Worm (Caenorhabditis elegans) whole organism, young adult: Measurements from ENCODE around the gene ets-7.

ENCODE experiments used
- C17E4.6 ChIP-seq: fragments of 200-800 bp; sonication (Bioruptor generic); IDR thresholded peaks from 2 replicates; pipeline ENCODE4 v1.3.6; 2022; ENCODE audit warnings: missing genetic modification reagents, missing genetic modification characterization, missing compliant biosample characterization
- D2030.7 ChIP-seq: fragments of 200-800 bp; sonication (Bioruptor generic); IDR thresholded peaks from 2 replicates; pipeline ENCODE4 v1.3.6; 2022; ENCODE audit warnings: missing genetic modification reagents, missing genetic modification characterization, missing compliant biosample characterization
- F10E7.11 ChIP-seq: sonication (generic microtip); optimal IDR thresholded peaks from 2 replicates; lab custom pipeline; 2017; ENCODE audit warnings: mild to moderate bottlenecking, missing genetic modification characterization, moderate library complexity, missing compliant biosample characterization
- F33H1.4 ChIP-seq: fragments of 200-800 bp; sonication (Bioruptor generic); IDR thresholded peaks from 2 replicates; pipeline ENCODE4 v1.3.6; 2022; ENCODE audit warnings: missing genetic modification reagents, missing genetic modification characterization, missing compliant biosample characterization
- F37B4.10 ChIP-seq: fragments of 200-800 bp; sonication (Bioruptor generic); IDR thresholded peaks from 2 replicates; pipeline ENCODE4 v1.3.6; 2022; ENCODE audit warnings: missing genetic modification characterization, missing compliant biosample characterization
- F57C9.4 ChIP-seq: sonication (generic microtip); optimal IDR thresholded peaks from 2 replicates; lab custom pipeline; 2017; ENCODE audit warnings: mild to moderate bottlenecking, missing genetic modification characterization, missing compliant biosample characterization
- Y53F4B.3 ChIP-seq: fragments of 200-800 bp; sonication (Bioruptor generic); IDR thresholded peaks from 2 replicates; pipeline ENCODE4 v1.3.6; 2022; ENCODE audit warnings: missing genetic modification reagents, missing genetic modification characterization, missing compliant biosample characterization
- Y67H2A.10 ChIP-seq: fragments of 200-800 bp; sonication (Bioruptor generic); conservative IDR thresholded peaks from 2 replicates; pipeline ENCODE4 v1.3.6; 2022; ENCODE audit warnings: missing genetic modification reagents, missing genetic modification characterization, missing compliant biosample characterization
- ZK185.1 ChIP-seq: sonication (generic microtip); optimal IDR thresholded peaks from 2 replicates; lab custom pipeline; 2016; ENCODE audit warnings: mild to moderate bottlenecking, missing genetic modification characterization, missing compliant biosample characterization; ENCODE audit not compliant: poor library complexity, severe bottlenecking
- aptf-3 ChIP-seq: fragments of 200-800 bp; sonication (Bioruptor generic); IDR thresholded peaks from 2 replicates; pipeline ENCODE4 v1.3.6; 2022; ENCODE audit warnings: missing genetic modification characterization, missing compliant biosample characterization
- atf-7 ChIP-seq: sonication (generic microtip); optimal IDR thresholded peaks from 2 replicates; lab custom pipeline; 2017; ENCODE audit warnings: mild to moderate bottlenecking, missing genetic modification characterization, missing compliant biosample characterization
- attf-3 ChIP-seq: fragments of 200-800 bp; sonication (Bioruptor generic); conservative IDR thresholded peaks from 2 replicates; pipeline ENCODE4 v1.3.6; 2022; ENCODE audit warnings: missing genetic modification reagents, missing genetic modification characterization, missing compliant biosample characterization
- attf-5 ChIP-seq: fragments of 200-800 bp; sonication (Bioruptor generic); optimal IDR thresholded peaks from 2 replicates; lab custom pipeline; 2018; ENCODE audit warnings: mild to moderate bottlenecking, missing genetic modification characterization, missing compliant biosample characterization
- bed-1 ChIP-seq: fragments of 200-800 bp; sonication (Bioruptor generic); IDR thresholded peaks from 2 replicates; pipeline ENCODE4 v1.3.6; 2022; ENCODE audit warnings: missing genetic modification reagents, missing genetic modification characterization, missing compliant biosample characterization
- bed-2 ChIP-seq: fragments of 200-800 bp; sonication (Bioruptor generic); IDR thresholded peaks from 2 replicates; pipeline ENCODE4 v1.3.6; 2022; ENCODE audit warnings: missing genetic modification reagents, missing genetic modification characterization, missing compliant biosample characterization
- cebp-1 ChIP-seq, 2 experiments: fragments of 200-800 bp in 1 of 2; sonication (Bioruptor generic) in 1 of 2; sonication (generic microtip) in 1 of 2; IDR thresholded peaks in 1 of 2; optimal IDR thresholded peaks in 1 of 2; 2 replicates each; pipeline versions ENCODE4 v1.3.6 to Lab custom; 2017 to 2022; ENCODE audit warnings: missing compliant biosample characterization in 2 of 2, missing genetic modification characterization in 2 of 2, mild to moderate bottlenecking in 1 of 2, missing genetic modification reagents in 1 of 2, moderate library complexity in 1 of 2
- cebp-2 ChIP-seq: fragments of 200-800 bp; sonication (Bioruptor generic); IDR thresholded peaks from 2 replicates; pipeline ENCODE4 v1.3.6; 2022; ENCODE audit warnings: missing genetic modification characterization, missing compliant biosample characterization
- ceh-91 ChIP-seq: fragments of 200-800 bp; sonication (Bioruptor generic); IDR thresholded peaks from 2 replicates; pipeline ENCODE4 v1.3.6; 2022; ENCODE audit warnings: missing genetic modification reagents, missing genetic modification characterization, missing compliant biosample characterization
- die-1 ChIP-seq: sonication (generic microtip); optimal IDR thresholded peaks from 2 replicates; lab custom pipeline; 2016; ENCODE audit warnings: missing genotype, mild to moderate bottlenecking, missing genetic modification characterization, missing compliant biosample characterization
- dox-1 ChIP-seq: fragments of 200-800 bp; sonication (Bioruptor generic); IDR thresholded peaks from 2 replicates; pipeline ENCODE4 v1.3.6; 2022; ENCODE audit warnings: missing genetic modification reagents, missing genetic modification characterization, missing compliant biosample characterization
- dpff-1 ChIP-seq: sonication (generic microtip); optimal IDR thresholded peaks from 2 replicates; lab custom pipeline; 2017; ENCODE audit warnings: mild to moderate bottlenecking, missing genetic modification characterization, missing compliant biosample characterization
- dpl-1 ChIP-seq: fragments of 150-350 bp; optimal IDR thresholded peaks from 2 replicates; lab custom pipeline; 2014; ENCODE audit warnings: missing biosample characterization, missing genetic modification reagents, missing genetic modification characterization
- hlh-12 ChIP-seq: sonication (generic microtip); optimal IDR thresholded peaks from 2 replicates; lab custom pipeline; 2016; ENCODE audit warnings: missing genetic modification characterization, missing compliant biosample characterization
- hmg-1.2 ChIP-seq: fragments of 200-800 bp; sonication (Bioruptor generic); IDR thresholded peaks from 2 replicates; pipeline ENCODE4 v1.3.6; 2022; ENCODE audit warnings: missing genetic modification reagents, missing genetic modification characterization, missing compliant biosample characterization
- hsf-1 ChIP-seq: fragments of 200-800 bp; sonication (Bioruptor generic); IDR thresholded peaks from 2 replicates; pipeline ENCODE4 v1.3.6; 2022; ENCODE audit warnings: missing genetic modification reagents, missing genetic modification characterization, missing compliant biosample characterization
- lag-1 ChIP-seq: fragments of 200-800 bp; sonication (Bioruptor generic); IDR thresholded peaks from 2 replicates; pipeline ENCODE4 v1.3.6; 2022; ENCODE audit warnings: missing genetic modification reagents, missing genetic modification characterization, missing compliant biosample characterization
- lin-35 ChIP-seq, 3 experiments: fragments of 150-350 bp in 2 of 3; sonication (generic microtip) in 1 of 3; optimal IDR thresholded peaks; 2 replicates each; lab custom pipeline; 2014 to 2018; ENCODE audit warnings: missing biosample characterization in 3 of 3, missing genetic modification characterization in 3 of 3, missing genetic modification reagents in 3 of 3
- lin-54 ChIP-seq: fragments of 200-800 bp; sonication (Bioruptor generic); optimal IDR thresholded peaks from 2 replicates; lab custom pipeline; 2018; ENCODE audit warnings: mild to moderate bottlenecking, missing genetic modification characterization, missing compliant biosample characterization
- lir-1 ChIP-seq: fragments of 200-800 bp; sonication (Bioruptor generic); conservative IDR thresholded peaks from 2 replicates; pipeline ENCODE4 v1.3.6; 2022; ENCODE audit warnings: missing genetic modification reagents, missing genetic modification characterization, missing compliant biosample characterization
- lsl-1 ChIP-seq: fragments of 200-800 bp; sonication (Bioruptor generic); optimal IDR thresholded peaks from 2 replicates; lab custom pipeline; 2018; ENCODE audit warnings: mild to moderate bottlenecking, missing genetic modification characterization, moderate library complexity, missing compliant biosample characterization
- madf-6 ChIP-seq: fragments of 200-800 bp; sonication (Bioruptor generic); IDR thresholded peaks from 2 replicates; pipeline ENCODE4 v1.3.6; 2022; ENCODE audit warnings: missing genetic modification reagents, missing genetic modification characterization, missing compliant biosample characterization
- mcd-1 ChIP-seq: fragments of 200-800 bp; sonication (Bioruptor generic); IDR thresholded peaks from 2 replicates; pipeline ENCODE4 v1.3.6; 2022; ENCODE audit warnings: missing genetic modification reagents, missing genetic modification characterization, missing compliant biosample characterization
- nhr-80 ChIP-seq: sonication (generic microtip); optimal IDR thresholded peaks from 2 replicates; lab custom pipeline; 2016; ENCODE audit warnings: missing genetic modification characterization, missing compliant biosample characterization
- pbrm-1 ChIP-seq: fragments of 200-800 bp; sonication (Bioruptor generic); IDR thresholded peaks from 2 replicates; pipeline ENCODE4 v1.3.6; 2022; ENCODE audit warnings: missing genetic modification reagents, missing genetic modification characterization, missing compliant biosample characterization
- pha-4 ChIP-seq: fragments of 150-350 bp; sonication (generic microtip); optimal IDR thresholded peaks from 2 replicates; lab custom pipeline; 2014; ENCODE audit warnings: missing biosample characterization, missing genetic modification reagents, missing genetic modification characterization
- repo-1 ChIP-seq: sonication (generic microtip); optimal IDR thresholded peaks from 2 replicates; lab custom pipeline; 2017; ENCODE audit warnings: mild to moderate bottlenecking, missing genetic modification characterization, missing compliant biosample characterization
- sea-2 ChIP-seq: fragments of 200-800 bp; sonication (Bioruptor generic); IDR thresholded peaks from 2 replicates; pipeline ENCODE4 v1.3.6; 2022; ENCODE audit warnings: missing genetic modification characterization, missing compliant biosample characterization
- snpc-1.1 ChIP-seq: sonication (generic microtip); optimal IDR thresholded peaks from 2 replicates; lab custom pipeline; 2017; ENCODE audit warnings: missing genetic modification characterization, mild to moderate bottlenecking, missing compliant biosample characterization, antibody characterized with exemption, moderate library complexity, missing genotype, missing genetic modification reagents; ENCODE audit not compliant: insufficient read depth
- snpc-4 ChIP-seq, 5 experiments: fragments of 150-350 bp in 1 of 5; sonication (generic microtip) in 4 of 5; optimal IDR thresholded peaks; 2 replicates each; lab custom pipeline; 2014 to 2018; ENCODE audit warnings: missing genetic modification characterization in 5 of 5, missing biosample characterization in 3 of 5, antibody characterized with exemption in 2 of 5, mild to moderate bottlenecking in 2 of 5, missing compliant biosample characterization in 2 of 5, missing genotype in 2 of 5, moderate library complexity in 2 of 5, missing genetic modification reagents in 1 of 5
- sptf-2 ChIP-seq: fragments of 200-800 bp; sonication (Bioruptor generic); optimal IDR thresholded peaks from 2 replicates; lab custom pipeline; 2018; ENCODE audit warnings: mild to moderate bottlenecking, missing genetic modification characterization, missing compliant biosample characterization
- tbp1 ChIP-seq: fragments of 200-800 bp; sonication (Bioruptor generic); optimal IDR thresholded peaks from 2 replicates; lab custom pipeline; 2018; ENCODE audit warnings: mild to moderate bottlenecking, missing genetic modification characterization, missing compliant biosample characterization
- tbx-9 ChIP-seq: sonication (generic microtip); optimal IDR thresholded peaks from 2 replicates; lab custom pipeline; 2016; ENCODE audit warnings: borderline replicate concordance, missing genetic modification characterization, inconsistent platforms, missing compliant biosample characterization
- unc-130 ChIP-seq: sonication (generic microtip); optimal IDR thresholded peaks from 2 replicates; lab custom pipeline; 2016; ENCODE audit warnings: missing genetic modification reagents, missing genetic modification characterization, missing compliant biosample characterization
- ztf-18 ChIP-seq: sonication (generic microtip); optimal IDR thresholded peaks from 2 replicates; lab custom pipeline; 2016; ENCODE audit warnings: missing genotype, mild to moderate bottlenecking, missing genetic modification characterization, missing compliant biosample characterization
- ztf-25 ChIP-seq: fragments of 200-800 bp; sonication (Bioruptor generic); IDR thresholded peaks from 2 replicates; pipeline ENCODE4 v1.3.6; 2022; ENCODE audit warnings: missing genetic modification reagents, missing genetic modification characterization, missing compliant biosample characterization
- ztf-26 ChIP-seq: sonication (generic microtip); optimal IDR thresholded peaks from 2 replicates; lab custom pipeline; 2017; ENCODE audit warnings: missing genetic modification characterization, missing compliant biosample characterization
- ztf-28 ChIP-seq: fragments of 200-800 bp; sonication (Bioruptor generic); IDR thresholded peaks from 2 replicates; pipeline ENCODE4 v1.3.6; 2022; ENCODE audit warnings: missing genetic modification reagents, missing genetic modification characterization, missing compliant biosample characterization
- ztf-6 ChIP-seq: fragments of 200-800 bp; sonication (Bioruptor generic); IDR thresholded peaks from 2 replicates; pipeline ENCODE4 v1.3.6; 2022; ENCODE audit warnings: missing genetic modification reagents, missing genetic modification characterization, missing compliant biosample characterization

Gene ets-7

ce11 chrV:7575563-7575962 lies 17.0 kb upstream of the ets-7 start, which contains the start of the genes snu-66 and ints-9:
Gene snu-66, minus strand, starts transcription at chrV:7575670.
Gene ints-9, plus strand, starts transcription at chrV:7575802.
- TF ChIP-seq F57C9.4 (tag; lab: Kevin White, UChicago): no peak
- TF ChIP-seq lir-1 (GFP tag; lab: Robert Waterston, UW): no peak
- peak; percentile 80 for TF ChIP-seq mcd-1 (GFP tag; lab: Robert Waterston, UW)
- TF ChIP-seq dox-1 (GFP tag; lab: Robert Waterston, UW): 0 out of 2 replicates have a peak, but pooled peaks have one; percentile 16
- peak in 1 of 3 experiments; percentile 75 for TF ChIP-seq lin-35 (GFP tag; optimal IDR thresholded peaks at IDR 0.05; lab: Kevin White, UChicago)
- TF ChIP-seq cebp-1 (GFP tag; IDR thresholded peaks at IDR 0.05; lab: Robert Waterston, UW): no peak
- TF ChIP-seq cebp-1 (tag; optimal IDR thresholded peaks at IDR 0.05; lab: Kevin White, UChicago): peak; percentile 45
- no peak for TF ChIP-seq bed-2 (GFP tag; lab: Robert Waterston, UW)
- peak; percentile 1 for TF ChIP-seq nhr-80 (tag; lab: Kevin White, UChicago)
- no peak for TF ChIP-seq Y67H2A.10 (GFP tag; lab: Robert Waterston, UW)
- TF ChIP-seq attf-3 (GFP tag; lab: Robert Waterston, UW): no peak
- TF ChIP-seq lsl-1 (GFP tag; lab: Kevin White, UChicago): peak; percentile 41
- peak; percentile 53 for TF ChIP-seq hsf-1 (GFP tag; lab: Robert Waterston, UW)
- TF ChIP-seq lag-1 (GFP tag; lab: Robert Waterston, UW): no peak
- TF ChIP-seq C17E4.6: no peak
- TF ChIP-seq ztf-6 (GFP tag; lab: Robert Waterston, UW): no peak
- peak; percentile 41; the same call in 1 of the 2 replicates for TF ChIP-seq madf-6 (GFP tag; lab: Robert Waterston, UW)
- TF ChIP-seq bed-1: no peak
- TF ChIP-seq snpc-1.1: peak; percentile 24
- no peak for TF ChIP-seq hmg-1.2
- TF ChIP-seq sptf-2 (GFP tag; lab: Kevin White, UChicago): no peak
- TF ChIP-seq pha-4 (tag; lab: Kevin White, UChicago): no peak
- no peak for TF ChIP-seq hlh-12 (tag; lab: Kevin White, UChicago)
- TF ChIP-seq aptf-3 (GFP tag; lab: Robert Waterston, UW): no peak
- no peak for TF ChIP-seq tbx-9 (tag; lab: Kevin White, UChicago)
- peak; percentile 48 for TF ChIP-seq lin-54 (GFP tag; lab: Kevin White, UChicago)
- no peak for TF ChIP-seq dpl-1 (GFP tag; lab: Kevin White, UChicago)
- TF ChIP-seq atf-7 (tag; lab: Kevin White, UChicago): no peak
- no peak for TF ChIP-seq F10E7.11
- no peak for TF ChIP-seq cebp-2
- no peak for TF ChIP-seq sea-2 (GFP tag; lab: Robert Waterston, UW)
- TF ChIP-seq F33H1.4: peak; percentile 40
- no peak for TF ChIP-seq die-1 (tag; lab: Kevin White, UChicago)
- no peak for TF ChIP-seq Y53F4B.3 (GFP tag; lab: Robert Waterston, UW)
- peak; percentile 93 for TF ChIP-seq ztf-18 (tag; lab: Kevin White, UChicago)
- TF ChIP-seq snpc-4 (GFP tag; optimal IDR thresholded peaks at IDR 0.05; lab: Kevin White, UChicago): no peak
- peak in 2 of 4 experiments; percentile 34 to 47 for TF ChIP-seq snpc-4 (tag; optimal IDR thresholded peaks at IDR 0.05; lab: Kevin White, UChicago)
- no peak for TF ChIP-seq repo-1 (tag; lab: Kevin White, UChicago)
- TF ChIP-seq pbrm-1 (GFP tag; lab: Robert Waterston, UW): peak; percentile 7; the same call in 1 of the 2 replicates
- no peak for TF ChIP-seq ztf-25 (GFP tag; lab: Robert Waterston, UW)
- TF ChIP-seq ZK185.1 (tag; lab: Kevin White, UChicago): peak; percentile 46
- peak; percentile 65 for TF ChIP-seq attf-5 (GFP tag; lab: Kevin White, UChicago)
- no peak for TF ChIP-seq D2030.7 (GFP tag; lab: Robert Waterston, UW)
- no peak for TF ChIP-seq dpff-1 (tag; lab: Kevin White, UChicago)
- 0 out of 2 replicates have a peak, but pooled peaks have one; percentile 11 for TF ChIP-seq ceh-91 (GFP tag; lab: Robert Waterston, UW)
- TF ChIP-seq ztf-26 (tag; lab: Kevin White, UChicago): no peak
- peak; percentile 15 for TF ChIP-seq tbp1 (GFP tag; lab: Kevin White, UChicago)
- no peak for TF ChIP-seq ztf-28 (GFP tag; lab: Robert Waterston, UW)
- no peak for TF ChIP-seq unc-130 (GFP tag; lab: Kevin White, UChicago)
- TF ChIP-seq F37B4.10: no peak
